Worm (Caenorhabditis elegans): ENCODE measurements around the gene glb-27.

Gene glb-27

ce11 chrII:8499021-8499420 is 57.0 kb downstream of the glb-27 start (continued):
- no peak for TF ChIP-seq vab-15 (tag; optimal IDR thresholded peaks at IDR 0.05)
- no peak for TF ChIP-seq sox-4 (tag; optimal IDR thresholded peaks at IDR 0.05)
- no peak for TF ChIP-seq lir-3 (tag; optimal IDR thresholded peaks at IDR 0.05; ENCODE audit: poor library complexity)

ce11 chrII:8498173-8498572 is 57.9 kb downstream of the glb-27 start:
- TF ChIP-seq egl-27 (tag; optimal IDR thresholded peaks at IDR 0.05) (no peak), C16A3.4 (tag; optimal IDR thresholded peaks at IDR 0.05) (no peak), nhr-76 (tag; optimal IDR thresholded peaks at IDR 0.05) (no peak), lin-13 (GFP tag; optimal IDR thresholded peaks at IDR 0.05) (no peak), mab-9 (GFP tag; IDR thresholded peaks at IDR 0.05) (no peak), ztf-4 (tag; optimal IDR thresholded peaks at IDR 0.05) (no peak)
